Fruit fly (Drosophila melanogaster) whole organism, embryonic: Measurements from ENCODE around the gene COX7AL.

ENCODE experiments used
- Atf-2 ChIP-seq: fragments of 200-800 bp; sonication (Bioruptor generic); optimal IDR thresholded peaks from 2 replicates; lab custom pipeline; 2016; ENCODE audit warnings: missing biosample characterization, missing genetic modification characterization
- Atf3 ChIP-seq: fragments of 200-800 bp; sonication (Bioruptor generic); optimal IDR thresholded peaks from 3 replicates; lab custom pipeline; 2016; ENCODE audit warnings: missing biosample characterization, missing genetic modification characterization
- CG12236 ChIP-seq: fragments of 200-800 bp; sonication (Bioruptor generic); optimal IDR thresholded peaks from 2 replicates; lab custom pipeline; 2016; ENCODE audit warnings: missing biosample characterization, missing genetic modification characterization
- CG14667 ChIP-seq: fragments of 200-800 bp; sonication (Bioruptor generic); IDR thresholded peaks from 2 replicates; pipeline ENCODE4 v1.3.6; 2022; ENCODE audit warnings: missing biosample characterization, missing genetic modification characterization
- CG17568 ChIP-seq: fragments of 200-800 bp; sonication (Bioruptor generic); optimal IDR thresholded peaks from 2 replicates; lab custom pipeline; 2018; ENCODE audit warnings: missing biosample characterization, mild to moderate bottlenecking, missing genetic modification characterization, moderate library complexity
- CG17829 ChIP-seq: fragments of 200-800 bp; optimal IDR thresholded peaks from 2 replicates; lab custom pipeline; 2019; ENCODE audit warnings: missing biosample characterization, mild to moderate bottlenecking, missing genetic modification characterization, moderate library complexity
- CG31388 ChIP-seq: fragments of 200-800 bp; sonication (Bioruptor generic); optimal IDR thresholded peaks from 2 replicates; lab custom pipeline; 2016; ENCODE audit warnings: missing biosample characterization, missing genetic modification characterization
- CG32767 ChIP-seq: fragments of 200-800 bp; sonication (Bioruptor generic); IDR thresholded peaks from 2 replicates; pipeline ENCODE4 v1.3.6; 2022; ENCODE audit warnings: missing biosample characterization, missing genetic modification characterization
- CG33557 ChIP-seq: fragments of 200-800 bp; sonication (Bioruptor generic); optimal IDR thresholded peaks from 2 replicates; lab custom pipeline; 2019; ENCODE audit warnings: missing biosample characterization, mild to moderate bottlenecking, missing genetic modification characterization, moderate library complexity
- CG42726 ChIP-seq: fragments of 200-800 bp; sonication (Bioruptor generic); IDR thresholded peaks from 2 replicates; pipeline ENCODE4 v1.3.6; 2022; ENCODE audit warnings: missing biosample characterization, missing genetic modification characterization; ENCODE audit not compliant: partially characterized antibody
- CG5180 ChIP-seq: fragments of 200-800 bp; sonication (Bioruptor generic); optimal IDR thresholded peaks from 3 replicates; lab custom pipeline; 2017; ENCODE audit warnings: missing biosample characterization, missing genetic modification characterization, mild to moderate bottlenecking, moderate library complexity, missing genetic modification reagents
- CG6175 ChIP-seq: fragments of 200-800 bp; sonication (Bioruptor generic); IDR thresholded peaks from 3 replicates; pipeline ENCODE4 v1.3.6; 2022; ENCODE audit warnings: missing biosample characterization, missing genetic modification characterization
- CG7928 ChIP-seq: fragments of 200-800 bp; sonication (Bioruptor generic); optimal IDR thresholded peaks from 2 replicates; lab custom pipeline; 2017; ENCODE audit warnings: missing biosample characterization, mild to moderate bottlenecking, missing genetic modification characterization
- CG8290 ChIP-seq, 3 experiments: fragments of 200-800 bp; sonication (Bioruptor generic); optimal IDR thresholded peaks; 2 replicates each; lab custom pipeline; 2016 to 2019; ENCODE audit warnings: missing biosample characterization in 3 of 3, missing genetic modification characterization in 3 of 3, mild to moderate bottlenecking in 2 of 3, moderate library complexity in 1 of 3
- CG8388 ChIP-seq: fragments of 200-800 bp; sonication (Bioruptor generic); optimal IDR thresholded peaks from 2 replicates; lab custom pipeline; 2019; ENCODE audit warnings: missing biosample characterization, mild to moderate bottlenecking, missing genetic modification characterization, moderate library complexity
- CG8478 ChIP-seq: fragments of >200 bp; optimal IDR thresholded peaks from 2 replicates; lab custom pipeline; 2018
- CG8765 ChIP-seq: fragments of 200-800 bp; sonication (Bioruptor generic); IDR thresholded peaks from 2 replicates; pipeline ENCODE4 v1.3.6; 2022; ENCODE audit warnings: missing biosample characterization, missing genetic modification characterization
- CG9437 ChIP-seq: fragments of 200-800 bp; sonication (Bioruptor generic); optimal IDR thresholded peaks from 2 replicates; lab custom pipeline; 2018; ENCODE audit warnings: missing biosample characterization, mild to moderate bottlenecking, missing genetic modification characterization
- CG9932 ChIP-seq: fragments of 200-800 bp; sonication (Bioruptor generic); IDR thresholded peaks from 2 replicates; pipeline ENCODE4 v1.3.6; 2022; ENCODE audit warnings: missing biosample characterization, missing genetic modification characterization
- Dek ChIP-seq: fragments of 200-800 bp; sonication (Bioruptor generic); optimal IDR thresholded peaks from 3 replicates; lab custom pipeline; 2019; ENCODE audit warnings: missing biosample characterization, mild to moderate bottlenecking, missing genetic modification characterization, moderate library complexity
- Dp ChIP-seq: fragments of 200-800 bp; sonication (Bioruptor generic); optimal IDR thresholded peaks from 2 replicates; lab custom pipeline; 2018; ENCODE audit warnings: missing biosample characterization, mild to moderate bottlenecking, missing genetic modification characterization, moderate library complexity
- Fer2 ChIP-seq: fragments of 200-800 bp; sonication (Bioruptor generic); optimal IDR thresholded peaks from 2 replicates; lab custom pipeline; 2018; ENCODE audit warnings: missing biosample characterization, mild to moderate bottlenecking, missing genetic modification characterization, moderate library complexity
- H2.0 ChIP-seq: fragments of 200-800 bp; sonication (Bioruptor generic); IDR thresholded peaks from 2 replicates; pipeline ENCODE4 v1.3.6; 2022; ENCODE audit warnings: missing biosample characterization, missing genetic modification characterization
- Lim3 ChIP-seq: fragments of 200-800 bp; sonication (Bioruptor generic); IDR thresholded peaks from 2 replicates; pipeline ENCODE4 v1.3.6; 2022; ENCODE audit warnings: missing biosample characterization, missing genetic modification characterization
- Lpt ChIP-seq: fragments of >200 bp; optimal IDR thresholded peaks from 2 replicates; lab custom pipeline; 2018; ENCODE audit warnings: missing biosample characterization, missing genetic modification characterization
- Med ChIP-seq: fragments of 200-800 bp; sonication (Bioruptor generic); peaks from one replicate; lab custom pipeline; 2016; ENCODE audit warnings: missing biosample characterization, missing genetic modification characterization, mild to moderate bottlenecking, inconsistent platforms, moderate library complexity
- NC2α ChIP-seq: fragments of 200-800 bp; sonication (Bioruptor generic); optimal IDR thresholded peaks from 2 replicates; lab custom pipeline; 2016; ENCODE audit warnings: missing biosample characterization, missing genetic modification characterization
- Poxn ChIP-seq: fragments of 200-800 bp; sonication (Bioruptor generic); IDR thresholded peaks from 2 replicates; pipeline ENCODE4 v1.3.6; 2022; ENCODE audit warnings: missing biosample characterization, missing genetic modification characterization
- Ssrp ChIP-seq: fragments of 200-800 bp; sonication (Bioruptor generic); optimal IDR thresholded peaks from 2 replicates; lab custom pipeline; 2018; ENCODE audit warnings: missing biosample characterization, mild to moderate bottlenecking, missing genetic modification characterization, moderate library complexity
- Tbp ChIP-seq: fragments of >200 bp; optimal IDR thresholded peaks from 2 replicates; lab custom pipeline; 2018; ENCODE audit warnings: missing biosample characterization, missing genetic modification characterization
- ab ChIP-seq: fragments of 200-800 bp; sonication (Bioruptor generic); optimal IDR thresholded peaks from 2 replicates; lab custom pipeline; 2016; ENCODE audit warnings: missing biosample characterization, missing genetic modification characterization
- aop ChIP-seq: fragments of 200-800 bp; sonication (Bioruptor generic); IDR thresholded peaks from 2 replicates; pipeline ENCODE4 v1.3.6; 2022; ENCODE audit warnings: missing biosample characterization, missing genetic modification characterization
- br ChIP-seq: fragments of >200 bp; optimal IDR thresholded peaks from 2 replicates; lab custom pipeline; 2017
- btn ChIP-seq: fragments of 200-800 bp; sonication (Bioruptor generic); optimal IDR thresholded peaks from 2 replicates; lab custom pipeline; 2016; ENCODE audit warnings: missing biosample characterization, missing genetic modification characterization
- crc ChIP-seq: fragments of 200-800 bp; sonication (Bioruptor generic); optimal IDR thresholded peaks from 2 replicates; lab custom pipeline; 2016; ENCODE audit warnings: missing biosample characterization, missing genetic modification characterization
- danr ChIP-seq: fragments of 200-800 bp; sonication (Bioruptor generic); IDR thresholded peaks from 2 replicates; pipeline ENCODE4 v1.3.6; 2022; ENCODE audit warnings: missing biosample characterization, missing genetic modification characterization
- dm ChIP-seq: fragments of 200-800 bp; sonication (Bioruptor generic); optimal IDR thresholded peaks from 3 replicates; lab custom pipeline; 2016; ENCODE audit warnings: missing biosample characterization, missing genetic modification characterization
- en ChIP-seq: fragments of 200-800 bp; sonication (Bioruptor generic); optimal IDR thresholded peaks from 2 replicates; lab custom pipeline; 2016; ENCODE audit warnings: missing biosample characterization, missing genetic modification characterization
- gro ChIP-seq: fragments of 200-800 bp; sonication (Bioruptor generic); optimal IDR thresholded peaks from 2 replicates; lab custom pipeline; 2016; ENCODE audit warnings: missing biosample characterization, missing genetic modification characterization
- insv ChIP-seq, 2 experiments: fragments of 200-800 bp; sonication (Bioruptor generic); optimal IDR thresholded peaks; 3 replicates each; lab custom pipeline; 2016 to 2018; ENCODE audit warnings: missing biosample characterization in 2 of 2, missing genetic modification characterization in 2 of 2
- kay ChIP-seq: fragments of 200-800 bp; sonication (Bioruptor generic); optimal IDR thresholded peaks from 2 replicates; lab custom pipeline; 2016; ENCODE audit warnings: missing biosample characterization, missing genetic modification characterization
- mirr ChIP-seq: fragments of 200-800 bp; sonication (Bioruptor generic); optimal IDR thresholded peaks from 3 replicates; lab custom pipeline; 2018; ENCODE audit warnings: missing biosample characterization, mild to moderate bottlenecking, missing genetic modification characterization
- nau ChIP-seq: fragments of 200-800 bp; sonication (Bioruptor generic); optimal IDR thresholded peaks from 3 replicates; lab custom pipeline; 2017; ENCODE audit warnings: missing biosample characterization, mild to moderate bottlenecking, missing genetic modification characterization, missing genetic modification reagents
- nerfin-1 ChIP-seq: fragments of 200-800 bp; sonication (Bioruptor generic); optimal IDR thresholded peaks from 3 replicates; lab custom pipeline; 2019; ENCODE audit warnings: missing biosample characterization, mild to moderate bottlenecking, missing genetic modification characterization, moderate library complexity
- phol ChIP-seq: fragments of 200-800 bp; sonication (Bioruptor generic); optimal IDR thresholded peaks from 3 replicates; lab custom pipeline; 2018; ENCODE audit warnings: missing biosample characterization, mild to moderate bottlenecking, missing genetic modification characterization, moderate library complexity
- pita ChIP-seq: fragments of 200-800 bp; sonication (Bioruptor generic); optimal IDR thresholded peaks from 2 replicates; lab custom pipeline; 2017; ENCODE audit warnings: missing biosample characterization, mild to moderate bottlenecking, missing genetic modification characterization
- ranshi ChIP-seq: fragments of 200-800 bp; sonication (Bioruptor generic); IDR thresholded peaks from 2 replicates; pipeline ENCODE4 v1.3.6; 2022; ENCODE audit warnings: missing biosample characterization, missing genetic modification characterization
- tin ChIP-seq: fragments of 200-800 bp; sonication (Bioruptor generic); optimal IDR thresholded peaks from 3 replicates; lab custom pipeline; 2016; ENCODE audit warnings: missing biosample characterization, missing genetic modification characterization
- tll ChIP-seq, 2 experiments: fragments of 200-800 bp in 1 of 2; fragments of >200 bp in 1 of 2; sonication (Bioruptor generic) in 1 of 2; optimal IDR thresholded peaks; 2 replicates each; lab custom pipeline; 2017 to 2019; ENCODE audit warnings: missing biosample characterization in 2 of 2, missing genetic modification characterization in 2 of 2, mild to moderate bottlenecking in 1 of 2, moderate library complexity in 1 of 2
- trh ChIP-seq: fragments of 200-800 bp; sonication (Bioruptor generic); optimal IDR thresholded peaks from 2 replicates; lab custom pipeline; 2016; ENCODE audit warnings: missing biosample characterization, missing genetic modification characterization

The COX7AL gene

DNA sequence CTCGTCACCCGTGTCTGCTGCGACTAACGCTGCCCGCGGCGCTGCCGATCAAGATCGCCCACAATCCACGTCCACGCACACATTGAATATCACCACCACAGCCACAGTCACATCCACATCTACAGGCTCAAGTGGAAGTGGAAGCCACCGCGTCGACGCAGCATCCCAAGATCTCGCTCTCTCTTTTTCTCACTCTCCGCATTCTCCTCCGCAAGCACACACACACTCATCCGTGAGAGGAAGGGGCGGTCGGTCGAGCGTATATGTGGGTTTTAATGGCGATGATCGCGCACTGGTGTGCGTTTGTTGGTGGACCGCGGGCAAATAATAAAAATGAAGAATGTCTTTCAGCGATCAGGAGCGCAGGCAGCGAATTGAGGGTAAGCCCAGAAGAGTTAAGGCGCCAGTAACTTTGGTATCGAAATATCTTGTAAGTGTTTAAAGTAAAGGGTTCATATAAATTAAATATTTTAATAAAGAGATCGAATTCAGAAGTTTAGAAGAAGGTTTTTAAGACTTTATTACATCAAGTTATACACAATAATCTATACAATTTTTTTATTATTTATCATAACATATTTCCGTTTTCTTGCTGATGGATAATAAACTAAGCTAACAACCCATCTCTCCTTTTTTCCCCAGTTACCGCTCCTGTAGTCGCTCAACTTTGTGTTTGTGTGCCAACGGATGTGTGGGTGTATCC is 9.6 kb upstream of the COX7AL start, which contains the start of gene Poxm (continued):
- peak; percentile 78 for TF ChIP-seq CG8290 (GFP tag; optimal IDR thresholded peaks at IDR 0.05; lab: Kevin White, UChicago)
- TF ChIP-seq CG8290 (tag; optimal IDR thresholded peaks at IDR 0.05; lab: Kevin White, UChicago) = peak in 1 of 2 experiments; percentile 83
- peak; percentile 27 for TF ChIP-seq Atf3 (GFP tag; lab: Kevin White, UChicago)
- TF ChIP-seq Dp (GFP tag; lab: Kevin White, UChicago) = no peak
- no peak for TF ChIP-seq ab (GFP tag; lab: Kevin White, UChicago)
- peak; percentile 56 for TF ChIP-seq CG17568 (GFP tag; lab: Kevin White, UChicago)
- no peak for TF ChIP-seq mirr (GFP tag; lab: Kevin White, UChicago)
- TF ChIP-seq aop (GFP tag; lab: Robert Waterston, UW) = no peak
- TF ChIP-seq Med (GFP tag; lab: Kevin White, UChicago) = peak; percentile 90
- peak; percentile 65; the same call in 2 of the 3 replicates for TF ChIP-seq CG6175 (GFP tag; lab: Robert Waterston, UW)
- TF ChIP-seq CG7928 (GFP tag; lab: Kevin White, UChicago) = peak; percentile 23
- TF ChIP-seq CG8765 (GFP tag; lab: Robert Waterston, UW) = peak; percentile 82
- peak; percentile 96 for TF ChIP-seq CG17829 (tag; lab: Kevin White, UChicago)
- TF ChIP-seq insv (GFP tag; optimal IDR thresholded peaks at IDR 0.05; lab: Kevin White, UChicago) = peak in 1 of 2 experiments; percentile 19
- no peak for TF ChIP-seq CG42726 (GFP tag; lab: Robert Waterston, UW)
- 0 out of 2 replicates have a peak, but pooled peaks have one; percentile 64 for TF ChIP-seq Lim3
- TF ChIP-seq kay (GFP tag; lab: Kevin White, UChicago) = peak; percentile 74
- TF ChIP-seq nau (GFP tag; lab: Kevin White, UChicago) = peak; percentile 78
- peak; percentile 57 for TF ChIP-seq dm (GFP tag; lab: Kevin White, UChicago)
- peak; percentile 81 for TF ChIP-seq CG5180 (GFP tag; lab: Kevin White, UChicago)
- no peak for TF ChIP-seq gro (GFP tag; lab: Kevin White, UChicago)
- no peak for TF ChIP-seq tll (GFP tag; optimal IDR thresholded peaks at IDR 0.05; lab: Kevin White, UChicago)
- TF ChIP-seq CG9932 (GFP tag; lab: Robert Waterston, UW) = peak; percentile 71
- peak; percentile 68 for TF ChIP-seq Atf-2 (GFP tag; lab: Kevin White, UChicago)
- TF ChIP-seq Poxn (GFP tag; lab: Robert Waterston, UW) = no peak
- TF ChIP-seq CG12236 = no peak
- peak; percentile 80 for TF ChIP-seq trh (GFP tag; lab: Kevin White, UChicago)
- TF ChIP-seq CG31388 (GFP tag; lab: Kevin White, UChicago) = peak; percentile 83
- TF ChIP-seq CG33557 (GFP tag; lab: Kevin White, UChicago) = peak; percentile 88
- TF ChIP-seq ranshi (GFP tag; lab: Robert Waterston, UW) = peak; percentile 81; the same call in 1 of the 2 replicates
- peak; percentile 75 for TF ChIP-seq Fer2 (tag; lab: Kevin White, UChicago)
- peak; percentile 90 for TF ChIP-seq nerfin-1 (tag; lab: Kevin White, UChicago)
- TF ChIP-seq Lpt = no peak
- TF ChIP-seq tin (GFP tag; lab: Kevin White, UChicago) = peak; percentile 89
- TF ChIP-seq Dek = peak; percentile 87
- TF ChIP-seq NC2α (GFP tag; lab: Kevin White, UChicago) = no peak
- TF ChIP-seq crc = no peak
- peak; percentile 86 for TF ChIP-seq CG9437 (GFP tag; lab: Kevin White, UChicago)
- peak; percentile 96 for TF ChIP-seq Ssrp
- TF ChIP-seq phol (tag; lab: Kevin White, UChicago) = peak; percentile 97
- peak; percentile 88 for TF ChIP-seq CG8388 (GFP tag; lab: Kevin White, UChicago)
- TF ChIP-seq H2.0 (GFP tag; lab: Robert Waterston, UW) = peak; percentile 53
- no peak for TF ChIP-seq br
- TF ChIP-seq btn (GFP tag; lab: Kevin White, UChicago) = peak; percentile 39
- no peak for TF ChIP-seq en (GFP tag; lab: Kevin White, UChicago)
- peak; percentile 91 for TF ChIP-seq CG8478 (lab: Kevin White, UChicago)
- TF ChIP-seq CG32767 = peak; percentile 82; the same call in 1 of the 2 replicates
- no peak for TF ChIP-seq Tbp (GFP tag; lab: Kevin White, UChicago)
- peak; percentile 86 for TF ChIP-seq danr (GFP tag; lab: Robert Waterston, UW)
- TF ChIP-seq CG14667 (GFP tag; lab: Robert Waterston, UW) = peak; percentile 90; the same call in 1 of the 2 replicates
- no peak for TF ChIP-seq pita (GFP tag; lab: Kevin White, UChicago)
